Worm (Caenorhabditis elegans) whole organism, L3 larva: ENCODE data around the gene C50C3.12.

Experiments
- R02D3.7 ChIP-seq: fragments of 150-350 bp; optimal IDR thresholded peaks from 2 replicates; lab custom pipeline; 2014; ENCODE audit warnings: missing biosample characterization, missing genetic modification characterization
- ama-1 ChIP-seq: fragments of 150-350 bp; optimal IDR thresholded peaks from 2 replicates; lab custom pipeline; 2018
- pha-4 ChIP-seq: fragments of 150-350 bp; optimal IDR thresholded peaks from 2 replicates; lab custom pipeline; 2014; ENCODE audit warnings: missing biosample characterization, missing genetic modification reagents, missing genetic modification characterization

- TF ChIP-seq ama-1 (lab: Kevin White, UChicago) (no peak), R02D3.7 (tag; lab: Kevin White, UChicago) (no peak), pha-4 (tag; lab: Kevin White, UChicago) (no peak)
These were observed 13.1 kb upstream of the C50C3.12 start, which contains the start of gene bath-42 for ce11 chrIII:8163283-8163682.
